Fruit fly (Drosophila melanogaster): ENCODE results near the gene XNP.

XNP gene

DNA sequence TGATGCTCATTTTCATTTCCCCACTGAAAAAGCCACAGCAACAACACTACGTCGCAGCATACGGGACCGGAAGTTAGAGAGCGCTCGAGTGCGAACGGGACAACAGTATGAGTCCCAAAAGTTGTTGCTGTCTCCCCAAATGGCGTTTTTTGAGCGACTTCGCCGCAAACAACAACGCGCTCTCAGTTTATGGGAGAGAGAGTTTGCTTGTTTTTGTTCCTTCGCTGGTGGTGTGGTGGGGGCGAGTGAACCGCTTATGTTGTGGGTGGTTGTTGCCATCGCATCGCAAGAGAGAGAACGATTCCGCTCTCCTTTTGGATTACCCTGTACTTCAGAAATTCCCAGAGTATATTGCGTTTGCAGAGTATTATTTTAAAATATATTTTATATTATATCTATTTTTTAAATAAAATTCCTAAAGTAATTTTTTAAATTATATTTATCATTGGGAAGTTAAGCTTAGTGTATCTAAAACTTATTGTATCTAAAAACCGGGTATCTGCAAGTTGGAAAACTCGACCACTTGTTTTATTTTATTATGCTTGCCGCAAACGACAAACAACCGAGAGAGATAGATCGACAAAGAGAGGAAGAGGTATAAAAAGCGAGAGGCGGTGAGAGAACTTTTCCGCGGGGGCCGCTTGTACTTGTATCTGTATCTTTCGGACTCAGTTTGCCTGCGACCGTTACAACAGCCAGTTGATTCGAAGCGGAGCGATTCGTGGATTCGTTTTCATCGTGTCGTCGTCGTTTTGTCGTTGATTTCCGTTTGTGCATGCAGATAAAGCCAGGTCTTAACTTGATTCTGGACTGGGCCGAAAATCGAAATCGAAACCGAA is 33.0 kb upstream of the XNP start, which contains the start of gene msi (continued):
- peak; percentile 100 for TF ChIP-seq dmrt99B (tag; optimal IDR thresholded peaks at IDR 0.05)
- peak; percentile 98 for TF ChIP-seq az2 (GFP tag; optimal IDR thresholded peaks at IDR 0.05)
- TF ChIP-seq btn (GFP tag; optimal IDR thresholded peaks at IDR 0.05): peak; percentile 10
- peak; percentile 75 for TF ChIP-seq CG7786 (GFP tag; optimal IDR thresholded peaks at IDR 0.05)
- peak; percentile 91 for TF ChIP-seq CG30020 (tag; optimal IDR thresholded peaks at IDR 0.05)
- TF ChIP-seq tio (GFP tag; optimal IDR thresholded peaks at IDR 0.05): peak; percentile 95
- TF ChIP-seq cwo (GFP tag; optimal IDR thresholded peaks at IDR 0.05): peak; percentile 98
- TF ChIP-seq CG1602 (GFP tag; optimal IDR thresholded peaks at IDR 0.05): peak; percentile 99
- peak; percentile 93 for TF ChIP-seq HLHmδ (GFP tag; optimal IDR thresholded peaks at IDR 0.05)
- peak; percentile 55; the same call in 1 of the 2 replicates for TF ChIP-seq tna (GFP tag; IDR thresholded peaks at IDR 0.05; ENCODE audit: partially characterized antibody)
- peak; percentile 98 for TF ChIP-seq CG6175 (GFP tag; IDR thresholded peaks at IDR 0.05)
- no peak for TF ChIP-seq Doc3 (GFP tag; IDR thresholded peaks at IDR 0.05; ENCODE audit: partially characterized antibody)
- TF ChIP-seq lola (GFP tag; optimal IDR thresholded peaks at IDR 0.05): peak in 1 of 3 experiments; percentile 99
- TF ChIP-seq CG10209 (GFP tag; optimal IDR thresholded peaks at IDR 0.05): peak; percentile 99
- peak; percentile 98 for TF ChIP-seq sd (tag; optimal IDR thresholded peaks at IDR 0.05)
- TF ChIP-seq CG32532 (GFP tag; IDR thresholded peaks at IDR 0.05): peak; percentile 99
- no peak for TF ChIP-seq Tbp (GFP tag; optimal IDR thresholded peaks at IDR 0.05)
- peak; percentile 98 for TF ChIP-seq CG17385 (GFP tag; optimal IDR thresholded peaks at IDR 0.05)
- TF ChIP-seq CG1529 (GFP tag; optimal IDR thresholded peaks at IDR 0.05): peak; percentile 95
- TF ChIP-seq zen (tag; optimal IDR thresholded peaks at IDR 0.05): peak; percentile 98
- TF ChIP-seq cg (GFP tag; optimal IDR thresholded peaks at IDR 0.05): peak; percentile 20
- peak; percentile 46 for TF ChIP-seq CG15479 (GFP tag; optimal IDR thresholded peaks at IDR 0.05)
- peak; percentile 99 for TF ChIP-seq Blimp-1 (GFP tag; optimal IDR thresholded peaks at IDR 0.05)
- TF ChIP-seq croc (GFP tag; conservative IDR thresholded peaks at IDR 0.05): peak; percentile 99
- peak; percentile 98 for TF ChIP-seq CG9932 (GFP tag; IDR thresholded peaks at IDR 0.05)
- TF ChIP-seq CG42726 (GFP tag; IDR thresholded peaks at IDR 0.05; ENCODE audit: partially characterized antibody): peak; percentile 83
- TF ChIP-seq Neu2 (GFP tag; optimal IDR thresholded peaks at IDR 0.05; ENCODE audit: borderline replicate concordance): no peak
- peak; percentile 88 for TF ChIP-seq CG4617 (GFP tag; optimal IDR thresholded peaks at IDR 0.05; ENCODE audit: borderline replicate concordance)
- peak; percentile 100 for TF ChIP-seq PHDP (tag; optimal IDR thresholded peaks at IDR 0.05)
- TF ChIP-seq eyg (GFP tag; optimal IDR thresholded peaks at IDR 0.05): peak; percentile 42
- TF ChIP-seq pros (GFP tag; optimal IDR thresholded peaks at IDR 0.05): peak; percentile 76
- peak; percentile 98 for TF ChIP-seq odd (GFP tag; optimal IDR thresholded peaks at IDR 0.05)
- TF ChIP-seq pita (GFP tag; optimal IDR thresholded peaks at IDR 0.05): no peak
- TF ChIP-seq HmgD (GFP tag; optimal IDR thresholded peaks at IDR 0.05): peak; percentile 46
- TF ChIP-seq CG7928 (GFP tag; optimal IDR thresholded peaks at IDR 0.05): peak; percentile 78
- TF ChIP-seq Hand (GFP tag; optimal IDR thresholded peaks at IDR 0.05): peak; percentile 98
- TF ChIP-seq ems (GFP tag; optimal IDR thresholded peaks at IDR 0.05): peak; percentile 44
- TF ChIP-seq zen2 (GFP tag; IDR thresholded peaks at IDR 0.05; ENCODE audit: partially characterized antibody): peak; percentile 52; the same call in 2 of the 3 replicates
- peak; percentile 99 for TF ChIP-seq CG34422 (GFP tag; IDR thresholded peaks at IDR 0.05)
- no peak for TF ChIP-seq Dref (GFP tag; IDR thresholded peaks at IDR 0.05)
- peak; percentile 99 for TF ChIP-seq Fer3 (tag; optimal IDR thresholded peaks at IDR 0.05)
- TF ChIP-seq CG16815 (GFP tag; optimal IDR thresholded peaks at IDR 0.05): peak; percentile 97
- TF ChIP-seq CG10366 (GFP tag; IDR thresholded peaks at IDR 0.05): peak; percentile 98
- peak; percentile 98 for TF ChIP-seq NfI (GFP tag; optimal IDR thresholded peaks at IDR 0.05)
- TF ChIP-seq CG14014 (GFP tag; IDR thresholded peaks at IDR 0.05): peak; percentile 98
- peak; percentile 99 for TF ChIP-seq Hr3 (GFP tag; optimal IDR thresholded peaks at IDR 0.05)
- peak; percentile 97 for TF ChIP-seq Usf (GFP tag; optimal IDR thresholded peaks at IDR 0.05)

Measured in whole organism, embryonic.